Worm (Caenorhabditis elegans) whole organism, L1 larva: ENCODE measurements around the gene eif-3.G.

Source experiments
- jun-1 ChIP-seq: fragments of 150-350 bp; optimal IDR thresholded peaks from 2 replicates; lab custom pipeline; 2014; ENCODE audit warnings: missing biosample characterization, missing genetic modification reagents, missing genetic modification characterization
- nhr-20 ChIP-seq: sonication (generic microtip); optimal IDR thresholded peaks from 2 replicates; lab custom pipeline; 2016; ENCODE audit warnings: mild to moderate bottlenecking, missing genetic modification characterization, missing compliant biosample characterization

DNA sequence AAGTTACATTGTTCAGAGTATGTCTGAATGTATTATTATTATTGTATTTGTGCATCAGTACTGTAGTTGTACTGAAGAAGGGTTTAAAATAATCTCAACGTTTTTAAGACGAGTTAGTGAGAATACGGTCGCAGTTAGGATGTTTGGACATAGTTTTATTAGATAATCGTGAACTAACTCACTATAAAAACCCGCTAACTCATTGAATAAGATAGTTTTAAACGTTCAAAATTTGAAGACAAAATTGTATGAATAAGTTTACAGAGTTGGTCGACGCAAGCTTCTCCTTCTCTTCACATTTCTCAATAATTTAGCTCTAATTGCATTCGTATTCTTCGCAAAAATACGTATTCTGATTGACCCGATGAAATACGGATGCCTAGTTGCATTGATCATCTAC lies 23.6 kb upstream of the eif-3.G start:
- TF ChIP-seq jun-1 (tag; lab: Kevin White, UChicago), result no peak
- no peak for TF ChIP-seq nhr-20 (tag; lab: Kevin White, UChicago)
